Fruit fly (Drosophila melanogaster): ENCODE data around the gene Trx2.

Gene Trx2

dm6 chr2L:9585942-9586341, 27.0 kb upstream of the Trx2 start (continued):
- TF ChIP-seq insv (GFP tag; optimal IDR thresholded peaks at IDR 0.05) (no peak), CG13775 (GFP tag; optimal IDR thresholded peaks at IDR 0.05) (peak; percentile 1), lmd (GFP tag; IDR thresholded peaks at IDR 0.05) (no peak), CG5953 (GFP tag; IDR thresholded peaks at IDR 0.05) (no peak), CG17361 (GFP tag; IDR thresholded peaks at IDR 0.05) (0 out of 3 replicates have a peak, but pooled peaks have one; percentile 48), Dip2 (GFP tag; IDR thresholded peaks at IDR 0.05) (no peak), CG6689 (GFP tag; IDR thresholded peaks at IDR 0.05) (peak; percentile 52), CG16815 (GFP tag; optimal IDR thresholded peaks at IDR 0.05) (peak; percentile 12), cas (GFP tag; IDR thresholded peaks at IDR 0.05) (no peak), CG11696 (GFP tag; IDR thresholded peaks at IDR 0.05) (no peak), CG7928 (GFP tag; optimal IDR thresholded peaks at IDR 0.05) (no peak), Hey (tag; optimal IDR thresholded peaks at IDR 0.05) (no peak), CG13424 (tag; optimal IDR thresholded peaks at IDR 0.05) (peak; percentile 26), stc (GFP tag; IDR thresholded peaks at IDR 0.05) (0 out of 2 replicates have a peak, but pooled peaks have one; percentile 13), CG8388 (GFP tag; optimal IDR thresholded peaks at IDR 0.05) (peak; percentile 44), Mrtf (GFP tag; IDR thresholded peaks at IDR 0.05) (no peak), twi (tag; optimal IDR thresholded peaks at IDR 0.05) (peak; percentile 10), pita (GFP tag; optimal IDR thresholded peaks at IDR 0.05) (no peak), zf30C (GFP tag; optimal IDR thresholded peaks at IDR 0.05) (peak; percentile 35), HLHmδ (GFP tag; optimal IDR thresholded peaks at IDR 0.05) (no peak), odd (GFP tag; optimal IDR thresholded peaks at IDR 0.05) (no peak), CG17829 (tag; optimal IDR thresholded peaks at IDR 0.05) (peak; percentile 78), abd-A (tag; optimal IDR thresholded peaks at IDR 0.05) (no peak), HLH3B (GFP tag; IDR thresholded peaks at IDR 0.05) (no peak), zen (tag; optimal IDR thresholded peaks at IDR 0.05) (peak; percentile 50), crp (GFP tag; optimal IDR thresholded peaks at IDR 0.05) (no peak), CG10274 (GFP tag; optimal IDR thresholded peaks at IDR 0.05) (no peak), CG17186 (GFP tag; optimal IDR thresholded peaks at IDR 0.05) (no peak)

dm6 chr2L:9589176-9589575, 23.8 kb upstream of the Trx2 start, which contains the start of gene CG3841:
Gene CG3841, plus strand, starts transcription at chr2L:9589476.
- peak; percentile 40 for TF ChIP-seq exex (tag; optimal IDR thresholded peaks at IDR 0.05)
- TF ChIP-seq tap (tag; optimal IDR thresholded peaks at IDR 0.05): no peak

dm6 chr2L:9591146-9591545, 21.8 kb upstream of the Trx2 start:
- TF ChIP-seq Ets65A (GFP tag) (peak; percentile 73), CG32767 (GFP tag; IDR thresholded peaks at IDR 0.05) (no peak), pros (GFP tag; optimal IDR thresholded peaks at IDR 0.05) (peak; percentile 6), CG1603 (tag; optimal IDR thresholded peaks at IDR 0.05) (no peak), CG2120 (GFP tag; optimal IDR thresholded peaks at IDR 0.05) (no peak), onecut (GFP tag; IDR thresholded peaks at IDR 0.05) (peak; percentile 50; the same call in 1 of the 2 replicates), sob (GFP tag; IDR thresholded peaks at IDR 0.05) (0 out of 2 replicates have a peak, but pooled peaks have one; percentile 10), lab (GFP tag; optimal IDR thresholded peaks at IDR 0.05) (no peak), Scr (GFP tag; IDR thresholded peaks at IDR 0.05; ENCODE audit: partially characterized antibody) (no peak), MTF-1 (GFP tag; optimal IDR thresholded peaks at IDR 0.05; ENCODE audit: borderline replicate concordance) (no peak), nerfin-2 (GFP tag; IDR thresholded peaks at IDR 0.05; ENCODE audit: partially characterized antibody) (no peak)
